Worm (Caenorhabditis elegans) whole organism, L4 larva: ENCODE measurements around the gene snt-7.

ENCODE experiments used
- F26F4.8 ChIP-seq: fragments of 200-800 bp; sonication (Bioruptor generic); conservative IDR thresholded peaks from 2 replicates; pipeline ENCODE4 v1.3.6; 2022; ENCODE audit warnings: missing genetic modification characterization, missing compliant biosample characterization
- F37D6.2 ChIP-seq: sonication (generic microtip); optimal IDR thresholded peaks from 2 replicates; lab custom pipeline; 2016; ENCODE audit warnings: mild to moderate bottlenecking, missing genetic modification characterization, missing compliant biosample characterization
- aha-1 ChIP-seq: fragments of 150-350 bp; peaks from one replicate; lab custom pipeline; 2014; ENCODE audit warnings: missing biosample characterization, missing genetic modification characterization
- ceh-20 ChIP-seq: fragments of 200-800 bp; sonication (Bioruptor generic); IDR thresholded peaks from 2 replicates; pipeline ENCODE4 v1.3.6; 2022; ENCODE audit warnings: missing genetic modification reagents, missing genetic modification characterization, missing compliant biosample characterization
- cey-2 ChIP-seq: sonication (generic microtip); optimal IDR thresholded peaks from 3 replicates; lab custom pipeline; 2017; ENCODE audit warnings: missing genetic modification characterization, mild to moderate bottlenecking, missing compliant biosample characterization, antibody characterized with exemption, borderline replicate concordance; ENCODE audit not compliant: insufficient read depth
- daf-12 ChIP-seq: fragments of 150-350 bp; optimal IDR thresholded peaks from 2 replicates; lab custom pipeline; 2014; ENCODE audit warnings: missing biosample characterization, missing genetic modification reagents, missing genetic modification characterization
- daf-16 ChIP-seq, 3 experiments: sonication (generic microtip); optimal IDR thresholded peaks; 2 replicates each; lab custom pipeline; 2016 to 2017; ENCODE audit warnings: missing genetic modification characterization in 3 of 3, missing genetic modification reagents in 3 of 3, mild to moderate bottlenecking in 2 of 3, missing compliant biosample characterization in 2 of 3, missing biosample characterization in 1 of 3, moderate library complexity in 1 of 3
- daf-19 ChIP-seq: fragments of 200-800 bp; sonication (Bioruptor generic); conservative IDR thresholded peaks from 2 replicates; pipeline ENCODE4 v1.3.6; 2022; ENCODE audit warnings: missing genetic modification characterization, missing compliant biosample characterization
- daf-8 ChIP-seq: fragments of 200-800 bp; sonication (Bioruptor generic); IDR thresholded peaks from 2 replicates; pipeline ENCODE4 v1.3.6; 2022; ENCODE audit warnings: missing genetic modification characterization, missing compliant biosample characterization
- dmd-9 ChIP-seq: fragments of 200-800 bp; sonication (Bioruptor generic); IDR thresholded peaks from 2 replicates; pipeline ENCODE4 v1.3.6; 2022; ENCODE audit warnings: missing genetic modification reagents, missing genetic modification characterization, missing compliant biosample characterization
- fos-1 ChIP-seq: fragments of 150-350 bp; optimal IDR thresholded peaks from 2 replicates; lab custom pipeline; 2014; ENCODE audit warnings: missing biosample characterization, missing genetic modification characterization
- hlh-11 ChIP-seq: fragments of 200-800 bp; sonication (Bioruptor generic); optimal IDR thresholded peaks from 2 replicates; lab custom pipeline; 2018; ENCODE audit warnings: mild to moderate bottlenecking, missing genetic modification characterization, missing compliant biosample characterization
- hlh-30 ChIP-seq: sonication (generic microtip); optimal IDR thresholded peaks from 2 replicates; lab custom pipeline; 2017; ENCODE audit warnings: antibody characterized with exemption, mild to moderate bottlenecking, missing genetic modification characterization, missing compliant biosample characterization; ENCODE audit not compliant: insufficient read depth
- lin-13 ChIP-seq: fragments of 150-350 bp; optimal IDR thresholded peaks from 2 replicates; lab custom pipeline; 2014; ENCODE audit warnings: missing biosample characterization, missing genetic modification reagents, missing genetic modification characterization
- mdl-1 ChIP-seq, 2 experiments: fragments of 150-350 bp in 1 of 2; sonication (generic microtip) in 1 of 2; optimal IDR thresholded peaks; 2 replicates each; lab custom pipeline; 2014 to 2017; ENCODE audit warnings: missing biosample characterization in 2 of 2, missing genetic modification characterization in 2 of 2
- mes-2 ChIP-seq: sonication (generic microtip); optimal IDR thresholded peaks from 2 replicates; lab custom pipeline; 2016; ENCODE audit warnings: missing genotype, mild to moderate bottlenecking, missing genetic modification characterization, missing compliant biosample characterization; ENCODE audit not compliant: poor library complexity, severe bottlenecking
- nhr-28 ChIP-seq: fragments of 150-350 bp; optimal IDR thresholded peaks from 2 replicates; lab custom pipeline; 2014; ENCODE audit warnings: missing biosample characterization, missing genetic modification characterization
- nhr-42 ChIP-seq: fragments of 200-800 bp; sonication (Bioruptor generic); IDR thresholded peaks from 2 replicates; pipeline ENCODE4 v1.3.6; 2022; ENCODE audit warnings: missing genetic modification characterization, missing compliant biosample characterization
- saeg-2 ChIP-seq: fragments of 200-800 bp; sonication (Bioruptor generic); IDR thresholded peaks from 2 replicates; pipeline ENCODE4 v1.3.6; 2022; ENCODE audit warnings: missing genetic modification reagents, missing genetic modification characterization, missing compliant biosample characterization
- set-16 ChIP-seq: fragments of 200-800 bp; sonication (Bioruptor generic); IDR thresholded peaks from 2 replicates; pipeline ENCODE4 v1.3.6; 2022; ENCODE audit warnings: missing genetic modification reagents, missing genetic modification characterization, missing compliant biosample characterization
- skn-1 ChIP-seq: fragments of 150-350 bp; optimal IDR thresholded peaks from 2 replicates; lab custom pipeline; 2014; ENCODE audit warnings: missing biosample characterization, missing genetic modification characterization
- snpc-1.2 ChIP-seq: fragments of 200-800 bp; sonication (Bioruptor generic); IDR thresholded peaks from 2 replicates; pipeline ENCODE4 v1.3.6; 2022; ENCODE audit warnings: missing genetic modification reagents, missing genetic modification characterization, missing compliant biosample characterization
- tra-1 ChIP-seq: fragments of 200-800 bp; sonication (Bioruptor generic); IDR thresholded peaks from 2 replicates; pipeline ENCODE4 v1.3.6; 2022; ENCODE audit warnings: missing genetic modification reagents, missing genetic modification characterization, missing compliant biosample characterization
- unc-130 ChIP-seq: sonication (generic microtip); optimal IDR thresholded peaks from 2 replicates; lab custom pipeline; 2016; ENCODE audit warnings: missing genetic modification reagents, missing genetic modification characterization, missing compliant biosample characterization
- unc-62 ChIP-seq, 3 experiments: fragments of 150-350 bp in 1 of 3; sonication (generic microtip); optimal IDR thresholded peaks in 2 of 3; peaks in 1 of 3; 1 replicate in 1 of 3; 2 replicates in 2 of 3; lab custom pipeline; 2014 to 2017; ENCODE audit warnings: missing biosample characterization in 3 of 3, missing genetic modification characterization in 3 of 3, missing genetic modification reagents in 3 of 3, missing genotype in 1 of 3

The snt-7 gene

ce11 chrX:15163118-15163517 is 35.8 kb downstream of the snt-7 start:
- no peak for TF ChIP-seq fos-1 (tag; lab: Kevin White, UChicago)
- no peak for TF ChIP-seq daf-19 (GFP tag; lab: Robert Waterston, UW)
- TF ChIP-seq dmd-9 (GFP tag; lab: Robert Waterston, UW): no peak
- peak in 1 of 2 experiments; percentile 96 for TF ChIP-seq unc-62 (GFP tag; optimal IDR thresholded peaks at IDR 0.05 in 1 of 2; lab: Kevin White, UChicago)
- TF ChIP-seq unc-62 (tag; optimal IDR thresholded peaks at IDR 0.05; lab: Kevin White, UChicago): no peak
- no peak for TF ChIP-seq unc-130 (GFP tag; lab: Kevin White, UChicago)
- no peak for TF ChIP-seq F37D6.2 (tag; lab: Kevin White, UChicago)
- no peak for TF ChIP-seq F26F4.8

- TF ChIP-seq nhr-28 (peak; percentile 2), saeg-2 (no peak), unc-62 (GFP tag; optimal IDR thresholded peaks at IDR 0.05 in 1 of 2; lab: Kevin White, UChicago) (peak in 1 of 2 experiments; percentile 41), unc-62 (tag; optimal IDR thresholded peaks at IDR 0.05; lab: Kevin White, UChicago) (no peak), ceh-20 (GFP tag; lab: Robert Waterston, UW) (peak; percentile 36; the same call in 1 of the 2 replicates), cey-2 (tag; lab: Kevin White, UChicago) (peak; percentile 23), tra-1 (GFP tag; lab: Robert Waterston, UW) (peak; percentile 44; the same call in 1 of the 2 replicates)
These were observed 38.0 kb downstream of the snt-7 start for ce11 chrX:15160923-15161322.

ce11 chrX:15159362-15159761 is 39.6 kb downstream of the snt-7 start:
- no peak for TF ChIP-seq aha-1 (tag; lab: Kevin White, UChicago)
- TF ChIP-seq skn-1 (tag; lab: Kevin White, UChicago): no peak
- peak; percentile 21; the same call in 1 of the 2 replicates for TF ChIP-seq set-16 (GFP tag; lab: Robert Waterston, UW)

- TF ChIP-seq nhr-28: peak; percentile 40
- peak in 1 of 2 experiments; percentile 39 for TF ChIP-seq mdl-1 (tag; optimal IDR thresholded peaks at IDR 0.05; lab: Kevin White, UChicago)
- TF ChIP-seq aha-1 (tag; lab: Kevin White, UChicago): peak; percentile 29
- TF ChIP-seq hlh-30: peak; percentile 66
- no peak for TF ChIP-seq lin-13 (GFP tag; lab: Kevin White, UChicago)
- TF ChIP-seq hlh-11 (tag; lab: Kevin White, UChicago): peak; percentile 44
- no peak for TF ChIP-seq daf-12 (tag; lab: Kevin White, UChicago)
- TF ChIP-seq mes-2 (tag; lab: Kevin White, UChicago): no peak
These were observed 40.1 kb downstream of the snt-7 start, which contains the start of gene C11G10.1 for ce11 chrX:15158699-15159312. TSS of gene C11G10.1 (minus strand) at chrX:15158749.

- TF ChIP-seq snpc-1.2: peak; percentile 34; the same call in 1 of the 2 replicates
- no peak for TF ChIP-seq daf-16 (GFP tag; optimal IDR thresholded peaks at IDR 0.05; lab: Kevin White, UChicago)
- no peak for TF ChIP-seq daf-16 (tag; optimal IDR thresholded peaks at IDR 0.05; lab: Kevin White, UChicago)
These were observed 41.1 kb downstream of the snt-7 start for ce11 chrX:15157854-15158253.

ce11 chrX:15155054-15155453 is 43.9 kb downstream of the snt-7 start:
- TF ChIP-seq daf-8 (no peak), aha-1 (tag; lab: Kevin White, UChicago) (peak; percentile 68)
- TF ChIP-seq, all 104 proteins: peak for 1

ce11 chrX:15148831-15149230 is 50.1 kb downstream of the snt-7 start:
- TF ChIP-seq set-16 (GFP tag; lab: Robert Waterston, UW) (peak; percentile 39), unc-62 (GFP tag; optimal IDR thresholded peaks at IDR 0.05 in 1 of 2; lab: Kevin White, UChicago) (peak in 1 of 2 experiments; percentile 97), unc-62 (tag; optimal IDR thresholded peaks at IDR 0.05; lab: Kevin White, UChicago) (no peak), nhr-42 (GFP tag; lab: Robert Waterston, UW) (no peak), aha-1 (tag; lab: Kevin White, UChicago) (peak; percentile 53), mdl-1 (tag; optimal IDR thresholded peaks at IDR 0.05; lab: Kevin White, UChicago) (no peak)
